Worm (Caenorhabditis elegans) whole organism, young adult: Measurements from ENCODE around the gene rpl-15.
A peak's percentile ranks its signal among the peaks of the same experiment; 100 is the strongest.

Source experiments
- B0035.1 ChIP-seq: sonication (generic microtip); optimal IDR thresholded peaks from 2 replicates; lab custom pipeline; 2016; ENCODE audit warnings: missing genetic modification characterization, mild to moderate bottlenecking, missing compliant biosample characterization, missing genotype, missing genetic modification reagents
- D2030.7 ChIP-seq: fragments of 200-800 bp; sonication (Bioruptor generic); IDR thresholded peaks from 2 replicates; pipeline ENCODE4 v1.3.6; 2022; ENCODE audit warnings: missing genetic modification reagents, missing genetic modification characterization, missing compliant biosample characterization
- F22D6.2 ChIP-seq: sonication (generic microtip); optimal IDR thresholded peaks from 2 replicates; lab custom pipeline; 2016; ENCODE audit warnings: mild to moderate bottlenecking, missing genetic modification characterization, missing compliant biosample characterization
- F37B4.10 ChIP-seq: fragments of 200-800 bp; sonication (Bioruptor generic); IDR thresholded peaks from 2 replicates; pipeline ENCODE4 v1.3.6; 2022; ENCODE audit warnings: missing genetic modification characterization, missing compliant biosample characterization
- F39B2.1 ChIP-seq: fragments of 200-800 bp; sonication (Bioruptor generic); IDR thresholded peaks from 2 replicates; pipeline ENCODE4 v1.3.6; 2022; ENCODE audit warnings: missing genetic modification reagents, missing genetic modification characterization, missing compliant biosample characterization
- F52B5.7 ChIP-seq: sonication (generic microtip); optimal IDR thresholded peaks from 2 replicates; lab custom pipeline; 2016; ENCODE audit warnings: mild to moderate bottlenecking, missing genetic modification characterization, missing compliant biosample characterization
- F55B11.4 ChIP-seq: sonication (generic microtip); optimal IDR thresholded peaks from 2 replicates; lab custom pipeline; 2016; ENCODE audit warnings: missing compliant biosample characterization, missing genetic modification characterization, borderline replicate concordance; ENCODE audit not compliant: insufficient read depth
- T07F8.4 ChIP-seq: sonication (generic microtip); optimal IDR thresholded peaks from 2 replicates; lab custom pipeline; 2016; ENCODE audit warnings: mild to moderate bottlenecking, missing genetic modification characterization, moderate library complexity, missing compliant biosample characterization
- T26A5.8 ChIP-seq: sonication (generic microtip); optimal IDR thresholded peaks from 2 replicates; lab custom pipeline; 2016; ENCODE audit warnings: missing genetic modification characterization, missing compliant biosample characterization
- Y79H2A.3 ChIP-seq: fragments of 200-800 bp; sonication (Bioruptor generic); conservative IDR thresholded peaks from 2 replicates; pipeline ENCODE4 v1.3.6; 2022; ENCODE audit warnings: missing genetic modification reagents, missing genetic modification characterization, missing compliant biosample characterization
- atf-7 ChIP-seq: sonication (generic microtip); optimal IDR thresholded peaks from 2 replicates; lab custom pipeline; 2017; ENCODE audit warnings: mild to moderate bottlenecking, missing genetic modification characterization, missing compliant biosample characterization
- attf-3 ChIP-seq: fragments of 200-800 bp; sonication (Bioruptor generic); conservative IDR thresholded peaks from 2 replicates; pipeline ENCODE4 v1.3.6; 2022; ENCODE audit warnings: missing genetic modification reagents, missing genetic modification characterization, missing compliant biosample characterization
- ceh-27 ChIP-seq: fragments of 200-800 bp; sonication (Bioruptor generic); optimal IDR thresholded peaks from 2 replicates; lab custom pipeline; 2018; ENCODE audit warnings: mild to moderate bottlenecking, missing genetic modification characterization, moderate library complexity, missing compliant biosample characterization
- ceh-79 ChIP-seq: sonication (generic microtip); optimal IDR thresholded peaks from 2 replicates; lab custom pipeline; 2017; ENCODE audit warnings: mild to moderate bottlenecking, missing genetic modification characterization, missing compliant biosample characterization
- chd-7 ChIP-seq: sonication (generic microtip); optimal IDR thresholded peaks from 2 replicates; lab custom pipeline; 2016; ENCODE audit warnings: mild to moderate bottlenecking, missing genetic modification characterization, moderate library complexity, missing compliant biosample characterization
- dpl-1 ChIP-seq: fragments of 150-350 bp; optimal IDR thresholded peaks from 2 replicates; lab custom pipeline; 2014; ENCODE audit warnings: missing biosample characterization, missing genetic modification reagents, missing genetic modification characterization
- efl-1 ChIP-seq: fragments of 150-350 bp; optimal IDR thresholded peaks from 2 replicates; lab custom pipeline; 2014; ENCODE audit warnings: missing biosample characterization, missing genetic modification reagents, missing genetic modification characterization
- egl-44 ChIP-seq: fragments of 200-800 bp; sonication (Bioruptor generic); IDR thresholded peaks from 2 replicates; pipeline ENCODE4 v1.3.6; 2022; ENCODE audit warnings: missing genetic modification reagents, missing genetic modification characterization, missing compliant biosample characterization
- fkh-3 ChIP-seq: sonication (generic microtip); optimal IDR thresholded peaks from 2 replicates; lab custom pipeline; 2016; ENCODE audit warnings: mild to moderate bottlenecking, missing genetic modification characterization, missing compliant biosample characterization
- him-1 ChIP-seq: sonication (generic microtip); optimal IDR thresholded peaks from 2 replicates; lab custom pipeline; 2016; ENCODE audit warnings: missing genotype, missing genetic modification reagents, missing genetic modification characterization, missing compliant biosample characterization
- hlh-26 ChIP-seq: fragments of 200-800 bp; sonication (Bioruptor generic); conservative IDR thresholded peaks from 2 replicates; pipeline ENCODE4 v1.3.6; 2022; ENCODE audit warnings: missing genetic modification reagents, missing genetic modification characterization, missing compliant biosample characterization
- hmg-20 ChIP-seq: fragments of 200-800 bp; sonication (Bioruptor generic); IDR thresholded peaks from 2 replicates; pipeline ENCODE4 v1.3.6; 2022; ENCODE audit warnings: missing genetic modification reagents, missing genetic modification characterization, missing compliant biosample characterization
- hrde-1 ChIP-seq: sonication (generic microtip); optimal IDR thresholded peaks from 2 replicates; lab custom pipeline; 2016; ENCODE audit warnings: missing genetic modification characterization, mild to moderate bottlenecking, missing compliant biosample characterization, moderate library complexity, missing genotype, missing genetic modification reagents, borderline replicate concordance
- let-607 ChIP-seq, 2 experiments: fragments of 200-800 bp in 1 of 2; sonication (Bioruptor generic) in 1 of 2; sonication (generic microtip) in 1 of 2; optimal IDR thresholded peaks; 2 replicates each; lab custom pipeline; 2016 to 2018; ENCODE audit warnings: mild to moderate bottlenecking in 2 of 2, missing compliant biosample characterization in 2 of 2, missing genetic modification characterization in 2 of 2, moderate library complexity in 2 of 2, missing genotype in 1 of 2
- madf-3 ChIP-seq: fragments of 200-800 bp; sonication (Bioruptor generic); IDR thresholded peaks from 2 replicates; pipeline ENCODE4 v1.3.6; 2022; ENCODE audit warnings: missing genetic modification reagents, missing genetic modification characterization, missing compliant biosample characterization
- mcd-1 ChIP-seq: fragments of 200-800 bp; sonication (Bioruptor generic); IDR thresholded peaks from 2 replicates; pipeline ENCODE4 v1.3.6; 2022; ENCODE audit warnings: missing genetic modification reagents, missing genetic modification characterization, missing compliant biosample characterization
- mxl-1 ChIP-seq: sonication (generic microtip); optimal IDR thresholded peaks from 2 replicates; lab custom pipeline; 2016; ENCODE audit warnings: missing genetic modification characterization, missing compliant biosample characterization
- nfya-2 ChIP-seq: fragments of 200-800 bp; sonication (Bioruptor generic); IDR thresholded peaks from 2 replicates; pipeline ENCODE4 v1.3.6; 2022; ENCODE audit warnings: missing genetic modification reagents, missing genetic modification characterization, missing compliant biosample characterization
- nhr-120 ChIP-seq: fragments of 200-800 bp; sonication (Bioruptor generic); IDR thresholded peaks from 2 replicates; pipeline ENCODE4 v1.3.6; 2022; ENCODE audit warnings: missing genetic modification characterization, missing compliant biosample characterization
- nhr-179 ChIP-seq: sonication (generic microtip); optimal IDR thresholded peaks from 2 replicates; lab custom pipeline; 2016; ENCODE audit warnings: mild to moderate bottlenecking, missing genetic modification characterization, missing compliant biosample characterization
- nhr-27 ChIP-seq: fragments of 200-800 bp; sonication (Bioruptor generic); optimal IDR thresholded peaks from 2 replicates; lab custom pipeline; 2018; ENCODE audit warnings: mild to moderate bottlenecking, missing genetic modification characterization, moderate library complexity, missing compliant biosample characterization
- nhr-80 ChIP-seq: sonication (generic microtip); optimal IDR thresholded peaks from 2 replicates; lab custom pipeline; 2016; ENCODE audit warnings: missing genetic modification characterization, missing compliant biosample characterization
- pha-4 ChIP-seq: fragments of 150-350 bp; sonication (generic microtip); optimal IDR thresholded peaks from 2 replicates; lab custom pipeline; 2014; ENCODE audit warnings: missing biosample characterization, missing genetic modification reagents, missing genetic modification characterization
- rec-8 ChIP-seq, 2 experiments: sonication (generic microtip); optimal IDR thresholded peaks; 2 replicates each; lab custom pipeline; 2016; ENCODE audit warnings: mild to moderate bottlenecking in 2 of 2, missing genetic modification characterization in 2 of 2, missing genetic modification reagents in 2 of 2, missing genotype in 2 of 2, missing biosample characterization in 1 of 2, missing compliant biosample characterization in 1 of 2, moderate library complexity in 1 of 2
- repo-1 ChIP-seq: sonication (generic microtip); optimal IDR thresholded peaks from 2 replicates; lab custom pipeline; 2017; ENCODE audit warnings: mild to moderate bottlenecking, missing genetic modification characterization, missing compliant biosample characterization
- somi-1 ChIP-seq: fragments of 200-800 bp; sonication (Bioruptor generic); optimal IDR thresholded peaks from 2 replicates; lab custom pipeline; 2018; ENCODE audit warnings: mild to moderate bottlenecking, missing genetic modification characterization, missing compliant biosample characterization
- tbx-9 ChIP-seq: sonication (generic microtip); optimal IDR thresholded peaks from 2 replicates; lab custom pipeline; 2016; ENCODE audit warnings: borderline replicate concordance, missing genetic modification characterization, inconsistent platforms, missing compliant biosample characterization
- tlf-1 ChIP-seq: fragments of 200-800 bp; sonication (Bioruptor generic); optimal IDR thresholded peaks from 2 replicates; lab custom pipeline; 2018; ENCODE audit warnings: mild to moderate bottlenecking, missing genetic modification characterization, missing compliant biosample characterization
- xnd-1 ChIP-seq: sonication (generic microtip); optimal IDR thresholded peaks from 2 replicates; lab custom pipeline; 2016; ENCODE audit warnings: missing genotype, missing genetic modification reagents, missing genetic modification characterization, missing compliant biosample characterization
- zfh-2 ChIP-seq: fragments of 200-800 bp; sonication (Bioruptor generic); conservative IDR thresholded peaks from 2 replicates; pipeline ENCODE4 v1.3.6; 2022; ENCODE audit warnings: missing genetic modification reagents, missing genetic modification characterization, missing compliant biosample characterization
- zim-3 ChIP-seq: sonication (generic microtip); optimal IDR thresholded peaks from 2 replicates; lab custom pipeline; 2017; ENCODE audit warnings: mild to moderate bottlenecking, missing genetic modification characterization, moderate library complexity, missing compliant biosample characterization
- ztf-18 ChIP-seq: sonication (generic microtip); optimal IDR thresholded peaks from 2 replicates; lab custom pipeline; 2016; ENCODE audit warnings: missing genotype, mild to moderate bottlenecking, missing genetic modification characterization, missing compliant biosample characterization
- ztf-22 ChIP-seq: fragments of 200-800 bp; sonication (Bioruptor generic); optimal IDR thresholded peaks from 2 replicates; lab custom pipeline; 2018; ENCODE audit warnings: mild to moderate bottlenecking, missing genetic modification characterization, moderate library complexity, missing compliant biosample characterization
- ztf-25 ChIP-seq: fragments of 200-800 bp; sonication (Bioruptor generic); IDR thresholded peaks from 2 replicates; pipeline ENCODE4 v1.3.6; 2022; ENCODE audit warnings: missing genetic modification reagents, missing genetic modification characterization, missing compliant biosample characterization

The rpl-15 gene

DNA sequence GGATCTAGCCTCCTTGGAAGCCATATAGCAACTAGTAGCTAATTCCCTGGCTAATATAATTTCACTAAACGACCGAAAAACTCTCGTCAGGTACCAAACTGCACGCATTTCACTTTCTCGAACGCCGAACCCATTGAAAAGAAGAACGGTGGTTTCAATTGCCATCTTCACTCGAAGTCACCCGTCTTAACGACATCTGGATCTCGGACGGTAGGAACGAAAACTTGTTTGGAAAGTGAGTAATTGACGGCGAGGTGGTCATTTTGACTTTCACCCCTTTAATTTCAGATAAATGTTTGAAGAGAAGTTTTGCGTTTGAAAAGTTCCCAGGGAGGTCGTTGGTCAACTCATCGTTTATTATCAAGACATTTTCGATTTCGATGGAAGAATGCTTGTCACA, 30.4 kb upstream of the rpl-15 start:
- TF ChIP-seq ztf-22 (GFP tag; lab: Kevin White, UChicago), result no peak

DNA sequence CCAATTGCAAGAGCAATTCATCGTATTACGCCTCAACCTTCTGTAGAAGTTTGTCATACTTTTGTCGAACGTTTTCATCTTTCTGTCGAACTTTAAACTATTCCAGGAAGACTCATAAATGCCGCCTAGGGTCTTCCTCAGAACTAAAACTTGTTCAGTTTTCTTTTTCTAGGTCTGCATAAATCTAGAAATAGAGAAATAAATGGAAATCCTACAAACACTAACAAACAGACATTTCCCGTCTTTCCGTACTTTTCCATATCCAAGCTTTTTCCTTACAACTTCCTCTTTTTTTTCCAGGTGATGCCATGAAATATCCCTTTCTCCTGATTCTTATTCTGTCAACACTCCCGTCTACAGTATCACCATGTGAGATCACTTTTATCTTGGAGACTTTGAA, 29.8 kb upstream of the rpl-15 start, which contains the start of gene cutl-28:
cutl-28 (plus strand) TSS at position 301 of the 400 bp plus-strand sequence.
- no peak for TF ChIP-seq somi-1

- peak; percentile 66 for TF ChIP-seq ceh-79 (tag; lab: Kevin White, UChicago)
- peak; percentile 48 for TF ChIP-seq tlf-1
- TF ChIP-seq tbx-9 (tag; lab: Kevin White, UChicago), result no peak
- no peak for TF ChIP-seq efl-1 (GFP tag; lab: Kevin White, UChicago)
- TF ChIP-seq F37B4.10 (GFP tag; lab: Robert Waterston, UW), result no peak
- peak; percentile 77 for TF ChIP-seq mcd-1 (GFP tag; lab: Robert Waterston, UW)
- peak; percentile 63 for TF ChIP-seq repo-1 (tag; lab: Kevin White, UChicago)
- peak; percentile 68 for TF ChIP-seq chd-7 (tag; lab: Kevin White, UChicago)
- TF ChIP-seq attf-3 (GFP tag; lab: Robert Waterston, UW), result peak; percentile 48; the same call in 1 of the 2 replicates
- TF ChIP-seq nhr-179 (tag; lab: Kevin White, UChicago), result peak; percentile 56
- TF ChIP-seq F39B2.1 (GFP tag; lab: Robert Waterston, UW), result no peak
- TF ChIP-seq ceh-27 (GFP tag; lab: Kevin White, UChicago), result peak; percentile 75
- TF ChIP-seq nfya-2, result no peak
- peak; percentile 29 for TF ChIP-seq T26A5.8
- TF ChIP-seq nhr-120 (GFP tag; lab: Robert Waterston, UW), result no peak
- no peak for TF ChIP-seq F55B11.4 (tag; lab: Kevin White, UChicago)
- peak; percentile 62 for TF ChIP-seq zfh-2 (GFP tag; lab: Robert Waterston, UW)
- TF ChIP-seq ztf-25 (GFP tag; lab: Robert Waterston, UW), result peak; percentile 85
- TF ChIP-seq hlh-26 (GFP tag; lab: Robert Waterston, UW), result no peak
- peak in 1 of 2 experiments; percentile 5 for TF ChIP-seq let-607 (tag; optimal IDR thresholded peaks at IDR 0.05; lab: Kevin White, UChicago)
- no peak for TF ChIP-seq Y79H2A.3 (GFP tag; lab: Robert Waterston, UW)
- TF ChIP-seq nhr-80 (tag; lab: Kevin White, UChicago), result peak; percentile 35
- TF ChIP-seq pha-4 (tag; lab: Kevin White, UChicago), result no peak
- TF ChIP-seq atf-7 (tag; lab: Kevin White, UChicago), result peak; percentile 57
- peak; percentile 20 for TF ChIP-seq F22D6.2
- no peak for TF ChIP-seq dpl-1 (GFP tag; lab: Kevin White, UChicago)
- peak; percentile 86 for TF ChIP-seq mxl-1
- TF ChIP-seq D2030.7 (GFP tag; lab: Robert Waterston, UW), result peak; percentile 74
- TF ChIP-seq him-1 (tag; lab: Kevin White, UChicago), result peak; percentile 80
- TF ChIP-seq rec-8 (tag; optimal IDR thresholded peaks at IDR 0.05; lab: Kevin White, UChicago), result peak; percentile 71 to 73
- TF ChIP-seq hmg-20 (GFP tag; lab: Robert Waterston, UW), result peak; percentile 65
- TF ChIP-seq hrde-1 (tag; lab: Kevin White, UChicago), result no peak
- TF ChIP-seq nhr-27, result peak; percentile 24
- peak; percentile 78 for TF ChIP-seq T07F8.4
- TF ChIP-seq egl-44, result peak; percentile 68; the same call in 1 of the 2 replicates
- TF ChIP-seq ztf-18 (tag; lab: Kevin White, UChicago), result peak; percentile 59
- no peak for TF ChIP-seq madf-3 (GFP tag; lab: Robert Waterston, UW)
- peak; percentile 78 for TF ChIP-seq F52B5.7
- peak; percentile 28 for TF ChIP-seq fkh-3 (tag; lab: Kevin White, UChicago)
- peak; percentile 82 for TF ChIP-seq zim-3 (tag; lab: Kevin White, UChicago)
- peak; percentile 6 for TF ChIP-seq B0035.1
- no peak for TF ChIP-seq xnd-1 (tag; lab: Kevin White, UChicago)
Measured at ce11 chrIV:682726-683340, 28.5 kb upstream of the rpl-15 start.
